Fruit fly (Drosophila melanogaster) whole organism, embryonic: ENCODE results near the gene Uck.

Experiments used
- ATbp ChIP-seq: fragments of 200-800 bp; sonication (Bioruptor generic); optimal IDR thresholded peaks from 2 replicates; lab custom pipeline; 2017; ENCODE audit warnings: missing biosample characterization, mild to moderate bottlenecking, missing genetic modification characterization, missing genetic modification reagents
- CG10209 ChIP-seq: fragments of 200-800 bp; sonication (Bioruptor generic); optimal IDR thresholded peaks from 3 replicates; lab custom pipeline; 2017; ENCODE audit warnings: missing biosample characterization, mild to moderate bottlenecking, missing genetic modification characterization, missing genetic modification reagents
- CG10431 ChIP-seq: fragments of 200-800 bp; sonication (Bioruptor generic); optimal IDR thresholded peaks from 3 replicates; lab custom pipeline; 2018; ENCODE audit warnings: missing biosample characterization, mild to moderate bottlenecking, missing genetic modification characterization
- CG10543 ChIP-seq: fragments of 200-800 bp; sonication (Bioruptor generic); optimal IDR thresholded peaks from 3 replicates; lab custom pipeline; 2017; ENCODE audit warnings: missing biosample characterization, mild to moderate bottlenecking, missing genetic modification characterization, moderate library complexity
- CG14441 ChIP-seq: fragments of 200-800 bp; sonication (Bioruptor generic); IDR thresholded peaks from 2 replicates; pipeline ENCODE4 v1.3.6; 2022; ENCODE audit warnings: missing biosample characterization, missing genetic modification characterization
- CG14860 ChIP-seq: fragments of 200-800 bp; sonication (Bioruptor generic); IDR thresholded peaks from 3 replicates; pipeline ENCODE4 v1.3.6; 2022; ENCODE audit warnings: missing biosample characterization, missing genetic modification characterization; ENCODE audit not compliant: partially characterized antibody
- CG17361 ChIP-seq: fragments of 200-800 bp; sonication (Bioruptor generic); IDR thresholded peaks from 3 replicates; pipeline ENCODE4 v1.3.6; 2022; ENCODE audit warnings: missing biosample characterization, missing genetic modification characterization
- CG17568 ChIP-seq: fragments of 200-800 bp; sonication (Bioruptor generic); optimal IDR thresholded peaks from 2 replicates; lab custom pipeline; 2018; ENCODE audit warnings: missing biosample characterization, mild to moderate bottlenecking, missing genetic modification characterization, moderate library complexity
- CG17912 ChIP-seq: fragments of 200-800 bp; sonication (Bioruptor generic); optimal IDR thresholded peaks from 2 replicates; lab custom pipeline; 2018; ENCODE audit warnings: missing biosample characterization, mild to moderate bottlenecking, missing genetic modification characterization
- CG18262 ChIP-seq: fragments of 200-800 bp; optimal IDR thresholded peaks from 3 replicates; lab custom pipeline; 2019; ENCODE audit warnings: missing biosample characterization, mild to moderate bottlenecking, missing genetic modification characterization, moderate library complexity
- CG31224 ChIP-seq: fragments of 200-800 bp; sonication (Bioruptor generic); IDR thresholded peaks from 2 replicates; pipeline ENCODE4 v1.3.6; 2022; ENCODE audit warnings: missing biosample characterization, missing genetic modification characterization
- CG33557 ChIP-seq: fragments of 200-800 bp; sonication (Bioruptor generic); optimal IDR thresholded peaks from 2 replicates; lab custom pipeline; 2019; ENCODE audit warnings: missing biosample characterization, mild to moderate bottlenecking, missing genetic modification characterization, moderate library complexity
- CG3995 ChIP-seq: fragments of 200-800 bp; sonication (Bioruptor generic); optimal IDR thresholded peaks from 3 replicates; lab custom pipeline; 2016; ENCODE audit warnings: missing biosample characterization, missing genetic modification characterization
- CG4820 ChIP-seq: fragments of 200-800 bp; sonication (Bioruptor generic); optimal IDR thresholded peaks from 3 replicates; lab custom pipeline; 2016; ENCODE audit warnings: missing biosample characterization, missing genetic modification characterization
- Camta ChIP-seq: fragments of 200-800 bp; sonication (Bioruptor generic); optimal IDR thresholded peaks from 2 replicates; lab custom pipeline; 2016; ENCODE audit warnings: missing biosample characterization, missing genetic modification characterization
- Dfd ChIP-seq, 2 experiments: fragments of >200 bp; optimal IDR thresholded peaks; 2 replicates each; lab custom pipeline; 2017; ENCODE audit warnings: missing biosample characterization in 2 of 2, missing genetic modification characterization in 2 of 2
- Doc2 ChIP-seq: fragments of 200-800 bp; sonication (Bioruptor generic); IDR thresholded peaks from 2 replicates; pipeline ENCODE4 v1.3.6; 2022; ENCODE audit warnings: missing biosample characterization, missing genetic modification characterization
- Drgx ChIP-seq: fragments of 200-800 bp; sonication (Bioruptor generic); IDR thresholded peaks from 2 replicates; pipeline ENCODE4 v1.3.6; 2022; ENCODE audit warnings: missing biosample characterization, missing genetic modification characterization
- E2f2 ChIP-seq: fragments of 200-800 bp; sonication (Bioruptor generic); IDR thresholded peaks from 2 replicates; pipeline ENCODE4 v1.3.6; 2022; ENCODE audit warnings: missing biosample characterization, missing genetic modification characterization
- Ets97D ChIP-seq: fragments of 200-800 bp; sonication (Bioruptor generic); optimal IDR thresholded peaks from 3 replicates; lab custom pipeline; 2016; ENCODE audit warnings: missing biosample characterization, missing genetic modification characterization
- HHEX ChIP-seq: fragments of 200-800 bp; sonication (Bioruptor generic); optimal IDR thresholded peaks from 3 replicates; lab custom pipeline; 2017; ENCODE audit warnings: missing biosample characterization, mild to moderate bottlenecking, missing genetic modification characterization, missing genetic modification reagents
- HmgD ChIP-seq: fragments of 200-800 bp; sonication (Bioruptor generic); optimal IDR thresholded peaks from 3 replicates; lab custom pipeline; 2016; ENCODE audit warnings: missing biosample characterization, missing genetic modification characterization
- Hsf ChIP-seq: fragments of 200-800 bp; sonication (Bioruptor generic); optimal IDR thresholded peaks from 3 replicates; lab custom pipeline; 2016; ENCODE audit warnings: missing biosample characterization, missing genetic modification characterization
- NK7.1 ChIP-seq: fragments of 200-800 bp; sonication (Bioruptor generic); optimal IDR thresholded peaks from 3 replicates; lab custom pipeline; 2016; ENCODE audit warnings: missing biosample characterization, missing genetic modification characterization
- Nf-YC ChIP-seq: fragments of 200-800 bp; optimal IDR thresholded peaks from 3 replicates; lab custom pipeline; 2019; ENCODE audit warnings: missing biosample characterization, mild to moderate bottlenecking, missing genetic modification characterization, moderate library complexity
- Oaz ChIP-seq: fragments of 200-800 bp; sonication (Bioruptor generic); IDR thresholded peaks from 2 replicates; pipeline ENCODE4 v1.3.6; 2022; ENCODE audit warnings: missing biosample characterization, missing genetic modification characterization
- Opbp ChIP-seq: fragments of 200-800 bp; sonication (Bioruptor generic); IDR thresholded peaks from 3 replicates; pipeline ENCODE4 v1.3.6; 2022; ENCODE audit warnings: missing biosample characterization, missing genetic modification characterization; ENCODE audit not compliant: partially characterized antibody
- Poxn ChIP-seq: fragments of 200-800 bp; sonication (Bioruptor generic); IDR thresholded peaks from 2 replicates; pipeline ENCODE4 v1.3.6; 2022; ENCODE audit warnings: missing biosample characterization, missing genetic modification characterization
- Rfx ChIP-seq: fragments of 200-800 bp; sonication (Bioruptor generic); IDR thresholded peaks from 2 replicates; pipeline ENCODE4 v1.3.6; 2022; ENCODE audit warnings: missing biosample characterization, missing genetic modification characterization
- Xrp1 ChIP-seq: fragments of 200-800 bp; sonication (Bioruptor generic); IDR thresholded peaks from 2 replicates; pipeline ENCODE4 v1.3.6; 2022; ENCODE audit warnings: missing biosample characterization, missing genetic modification characterization
- ase ChIP-seq: fragments of 200-800 bp; sonication (Bioruptor generic); IDR thresholded peaks from 3 replicates; pipeline ENCODE4 v1.3.6; 2022; ENCODE audit warnings: missing biosample characterization, missing genetic modification characterization
- ash1 ChIP-seq: fragments of 200-800 bp; sonication (Bioruptor generic); optimal IDR thresholded peaks from 2 replicates; lab custom pipeline; 2018; ENCODE audit warnings: missing biosample characterization, mild to moderate bottlenecking, missing genetic modification characterization
- bigmax ChIP-seq: fragments of 200-800 bp; sonication (Bioruptor generic); optimal IDR thresholded peaks from 2 replicates; lab custom pipeline; 2018; ENCODE audit warnings: missing biosample characterization, mild to moderate bottlenecking, missing genetic modification characterization
- bowl ChIP-seq: fragments of 200-800 bp; sonication (Bioruptor generic); IDR thresholded peaks from 2 replicates; pipeline ENCODE4 v1.3.6; 2022; ENCODE audit warnings: missing biosample characterization, missing genetic modification characterization
- croc ChIP-seq: fragments of 200-800 bp; sonication (Bioruptor generic); conservative IDR thresholded peaks from 3 replicates; pipeline ENCODE4 v1.3.6; 2022; ENCODE audit warnings: missing biosample characterization, missing genetic modification characterization
- dm ChIP-seq: fragments of 200-800 bp; sonication (Bioruptor generic); optimal IDR thresholded peaks from 3 replicates; lab custom pipeline; 2016; ENCODE audit warnings: missing biosample characterization, missing genetic modification characterization
- dmrt99B ChIP-seq: fragments of 200-800 bp; sonication (Bioruptor generic); optimal IDR thresholded peaks from 2 replicates; lab custom pipeline; 2018; ENCODE audit warnings: missing biosample characterization, mild to moderate bottlenecking, missing genetic modification characterization, moderate library complexity
- en ChIP-seq: fragments of 200-800 bp; sonication (Bioruptor generic); optimal IDR thresholded peaks from 2 replicates; lab custom pipeline; 2016; ENCODE audit warnings: missing biosample characterization, missing genetic modification characterization
- fru ChIP-seq: fragments of >200 bp; optimal IDR thresholded peaks from 2 replicates; lab custom pipeline; 2017
- gcm2 ChIP-seq: fragments of 200-800 bp; sonication (Bioruptor generic); optimal IDR thresholded peaks from 2 replicates; lab custom pipeline; 2016; ENCODE audit warnings: missing biosample characterization, missing genetic modification characterization
- gfzf ChIP-seq: fragments of 200-800 bp; sonication (Bioruptor generic); optimal IDR thresholded peaks from 2 replicates; lab custom pipeline; 2016; ENCODE audit warnings: missing biosample characterization, mild to moderate bottlenecking, missing genetic modification characterization, moderate library complexity
- nerfin-2 ChIP-seq: fragments of 200-800 bp; sonication (Bioruptor generic); IDR thresholded peaks from 2 replicates; pipeline ENCODE4 v1.3.6; 2022; ENCODE audit warnings: missing biosample characterization, missing genetic modification characterization; ENCODE audit not compliant: partially characterized antibody
- nmo ChIP-seq: fragments of 200-800 bp; sonication (Bioruptor generic); optimal IDR thresholded peaks from 2 replicates; lab custom pipeline; 2018; ENCODE audit warnings: missing biosample characterization, mild to moderate bottlenecking, missing genetic modification characterization, moderate library complexity
- pnt ChIP-seq: fragments of 200-800 bp; sonication (Bioruptor generic); optimal IDR thresholded peaks from 3 replicates; lab custom pipeline; 2016; ENCODE audit warnings: missing biosample characterization, missing genetic modification characterization
- pros ChIP-seq: fragments of 200-800 bp; sonication (Bioruptor generic); optimal IDR thresholded peaks from 3 replicates; lab custom pipeline; 2019; ENCODE audit warnings: missing biosample characterization, mild to moderate bottlenecking, missing genetic modification characterization, moderate library complexity
- repo ChIP-seq: fragments of 200-800 bp; sonication (Bioruptor generic); optimal IDR thresholded peaks from 2 replicates; lab custom pipeline; 2016; ENCODE audit warnings: missing biosample characterization, missing genetic modification characterization
- row ChIP-seq: fragments of 200-800 bp; sonication (Bioruptor generic); IDR thresholded peaks from 3 replicates; pipeline ENCODE4 v1.3.6; 2022; ENCODE audit warnings: missing biosample characterization, missing genetic modification characterization
- sqz ChIP-seq: fragments of 200-800 bp; sonication (Bioruptor generic); optimal IDR thresholded peaks from 3 replicates; lab custom pipeline; 2018; ENCODE audit warnings: missing biosample characterization, mild to moderate bottlenecking, missing genetic modification characterization
- sr ChIP-seq: fragments of 200-800 bp; sonication (Bioruptor generic); IDR thresholded peaks from 3 replicates; pipeline ENCODE4 v1.3.6; 2022; ENCODE audit warnings: missing biosample characterization, missing genetic modification characterization
- tap ChIP-seq: fragments of 200-800 bp; optimal IDR thresholded peaks from 3 replicates; lab custom pipeline; 2019; ENCODE audit warnings: missing biosample characterization, mild to moderate bottlenecking, missing genetic modification characterization, moderate library complexity
- vnd ChIP-seq: fragments of 200-800 bp; sonication (Bioruptor generic); IDR thresholded peaks from 3 replicates; pipeline ENCODE4 v1.3.6; 2022; ENCODE audit warnings: missing biosample characterization, missing genetic modification characterization; ENCODE audit not compliant: partially characterized antibody
- vvl ChIP-seq: fragments of 200-800 bp; sonication (Bioruptor generic); IDR thresholded peaks from 2 replicates; pipeline ENCODE4 v1.3.6; 2022; ENCODE audit warnings: missing biosample characterization, missing genetic modification characterization

Gene Uck

DNA sequence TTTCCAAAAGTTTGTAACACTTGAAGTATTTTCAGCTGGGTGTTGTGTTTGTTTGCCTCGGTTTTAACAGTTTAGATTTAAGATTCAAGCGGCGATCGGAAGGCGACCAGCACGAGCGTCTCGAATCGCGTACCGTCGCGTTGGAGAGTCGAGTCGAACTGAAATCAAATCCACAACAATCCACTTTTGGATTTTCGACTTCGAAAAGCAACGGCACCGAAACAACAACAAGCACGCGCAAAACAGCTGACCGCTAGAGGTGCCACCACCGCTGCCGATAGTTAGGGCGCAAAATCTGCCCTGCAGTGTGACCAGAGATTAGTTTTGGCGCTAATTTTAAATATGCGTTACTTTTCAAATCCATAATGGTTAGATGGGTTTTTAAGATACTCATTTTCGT lies 18.9 kb upstream of the Uck start, which contains the start of gene jar (continued):
- TF ChIP-seq CG17912 (GFP tag; lab: Kevin White, UChicago) = peak; percentile 53
- TF ChIP-seq Oaz = peak; percentile 41; the same call in 1 of the 2 replicates
- TF ChIP-seq CG17361 (GFP tag; lab: Robert Waterston, UW) = no peak
- peak; percentile 45 for TF ChIP-seq nmo (GFP tag; lab: Kevin White, UChicago)
- no peak for TF ChIP-seq en (GFP tag; lab: Kevin White, UChicago)
- no peak for TF ChIP-seq tap
- no peak for TF ChIP-seq CG31224 (GFP tag; lab: Robert Waterston, UW)
- TF ChIP-seq Xrp1 (GFP tag; lab: Robert Waterston, UW) = peak; percentile 42; the same call in 1 of the 2 replicates
- peak; percentile 28 for TF ChIP-seq HHEX (GFP tag; lab: Kevin White, UChicago)
- TF ChIP-seq gcm2 = no peak
- no peak for TF ChIP-seq NK7.1 (GFP tag; lab: Kevin White, UChicago)
- TF ChIP-seq Hsf (GFP tag; lab: Kevin White, UChicago) = no peak
- no peak for TF ChIP-seq ase (GFP tag; lab: Robert Waterston, UW)
- no peak; the same call in 2 of the 3 replicates for TF ChIP-seq CG14860 (GFP tag; lab: Robert Waterston, UW)
- TF ChIP-seq vnd (GFP tag; lab: Robert Waterston, UW) = peak; percentile 74
- peak; percentile 50 for TF ChIP-seq bigmax (GFP tag; lab: Kevin White, UChicago)
- TF ChIP-seq Rfx (GFP tag; lab: Robert Waterston, UW) = peak; percentile 63
- TF ChIP-seq CG4820 (GFP tag; lab: Kevin White, UChicago) = no peak
- no peak for TF ChIP-seq Poxn (GFP tag; lab: Robert Waterston, UW)
- peak; percentile 43 for TF ChIP-seq sqz
- peak; percentile 53 for TF ChIP-seq Nf-YC (tag; lab: Kevin White, UChicago)
- peak; percentile 47 for TF ChIP-seq CG10209 (GFP tag; lab: Kevin White, UChicago)
- no peak for TF ChIP-seq pnt (GFP tag; lab: Kevin White, UChicago)
- TF ChIP-seq Doc2 (GFP tag; lab: Robert Waterston, UW) = no peak
- TF ChIP-seq vvl (GFP tag; lab: Robert Waterston, UW) = peak; percentile 82
- peak; percentile 71 for TF ChIP-seq CG10543
- TF ChIP-seq CG33557 (GFP tag; lab: Kevin White, UChicago) = no peak
- TF ChIP-seq CG18262 (tag; lab: Kevin White, UChicago) = peak; percentile 30
- TF ChIP-seq CG14441 (GFP tag; lab: Robert Waterston, UW) = no peak
- peak; percentile 54; the same call in 1 of the 2 replicates for TF ChIP-seq nerfin-2 (GFP tag; lab: Robert Waterston, UW)
- TF ChIP-seq pros (GFP tag; lab: Kevin White, UChicago) = peak; percentile 67
- no peak for TF ChIP-seq Camta (GFP tag; lab: Kevin White, UChicago)
- TF ChIP-seq bowl = no peak
- peak; percentile 65 for TF ChIP-seq gfzf
- TF ChIP-seq CG10431 (GFP tag; lab: Kevin White, UChicago) = peak; percentile 42
- TF ChIP-seq dm = peak; percentile 36
- peak; percentile 21 for TF ChIP-seq ATbp (GFP tag; lab: Kevin White, UChicago)
- TF ChIP-seq sr (GFP tag; lab: Robert Waterston, UW) = 0 out of 3 replicates have a peak, but pooled peaks have one; percentile 41
- no peak for TF ChIP-seq Drgx
- TF ChIP-seq repo (GFP tag; lab: Kevin White, UChicago) = no peak
- TF ChIP-seq CG17568 (GFP tag; lab: Kevin White, UChicago) = no peak
- no peak for TF ChIP-seq croc
- peak; percentile 28 for TF ChIP-seq HmgD (GFP tag; lab: Kevin White, UChicago)
- TF ChIP-seq dmrt99B (tag; lab: Kevin White, UChicago) = peak; percentile 14
- TF ChIP-seq row (GFP tag; lab: Robert Waterston, UW) = peak; percentile 59
- TF ChIP-seq Dfd (GFP tag; optimal IDR thresholded peaks at IDR 0.05; lab: Kevin White, UChicago) = no peak
- peak; percentile 75 for TF ChIP-seq Ets97D (GFP tag; lab: Kevin White, UChicago)
- peak; percentile 51 for TF ChIP-seq CG3995 (GFP tag; lab: Kevin White, UChicago)
- peak; percentile 52 for TF ChIP-seq ash1 (GFP tag; lab: Kevin White, UChicago)
- TF ChIP-seq Opbp (GFP tag; lab: Robert Waterston, UW) = peak; percentile 95
- peak; percentile 100 for TF ChIP-seq E2f2
- no peak for TF ChIP-seq fru (lab: Kevin White, UChicago)
